Fruit fly (Drosophila melanogaster) whole organism, wandering third instar larva: Measurements from ENCODE around the gene Tmem43.

Source experiments
- Abd-B ChIP-seq: fragments of >200 bp; optimal IDR thresholded peaks from 2 replicates; lab custom pipeline; 2017; ENCODE audit warnings: missing biosample characterization, missing genetic modification characterization
- CG32264 ChIP-seq: fragments of 200-800 bp; sonication (Bioruptor generic); optimal IDR thresholded peaks from 2 replicates; lab custom pipeline; 2016; ENCODE audit warnings: missing biosample characterization, missing genetic modification characterization
- CG9705 ChIP-seq: fragments of 200-800 bp; sonication (Bioruptor generic); optimal IDR thresholded peaks from 2 replicates; lab custom pipeline; 2018; ENCODE audit warnings: missing biosample characterization, mild to moderate bottlenecking, missing genetic modification characterization
- CrebA ChIP-seq: fragments of 200-800 bp; sonication (Bioruptor generic); optimal IDR thresholded peaks from 2 replicates; lab custom pipeline; 2016; ENCODE audit warnings: missing biosample characterization, mild to moderate bottlenecking, missing genetic modification characterization, borderline replicate concordance
- Dfd ChIP-seq: fragments of >200 bp; optimal IDR thresholded peaks from 2 replicates; lab custom pipeline; 2017; ENCODE audit warnings: missing biosample characterization, missing genetic modification characterization
- Dif ChIP-seq: fragments of 200-275, 200-300 bp; sonication (Bioruptor generic); optimal IDR thresholded peaks from 2 replicates; lab custom pipeline; 2018; ENCODE audit warnings: missing biosample characterization, missing genetic modification characterization; ENCODE audit not compliant: partially characterized antibody
- GATAd ChIP-seq: sonication (Bioruptor generic); optimal IDR thresholded peaks from 2 replicates; lab custom pipeline; 2016; ENCODE audit warnings: missing biosample characterization, missing genetic modification characterization
- HLH106 ChIP-seq: fragments of 200-800 bp; optimal IDR thresholded peaks from 3 replicates; lab custom pipeline; 2019; ENCODE audit warnings: missing biosample characterization, mild to moderate bottlenecking, missing genetic modification characterization, moderate library complexity
- Hnf4 ChIP-seq: fragments of 200-800 bp; sonication (Bioruptor generic); optimal IDR thresholded peaks from 2 replicates; lab custom pipeline; 2016; ENCODE audit warnings: missing biosample characterization, mild to moderate bottlenecking, missing genetic modification characterization
- Hr78 ChIP-seq: fragments of >200 bp; optimal IDR thresholded peaks from 2 replicates; lab custom pipeline; 2017; ENCODE audit warnings: missing biosample characterization, missing genetic modification characterization
- Hr83 ChIP-seq: fragments of 200-300 bp; sonication (Bioruptor generic); optimal IDR thresholded peaks from 2 replicates; lab custom pipeline; 2016; ENCODE audit warnings: missing biosample characterization, mild to moderate bottlenecking, missing genetic modification characterization, moderate library complexity; ENCODE audit not compliant: poor library complexity, severe bottlenecking
- Jra ChIP-seq: sonication (Bioruptor generic); optimal IDR thresholded peaks from 2 replicates; lab custom pipeline; 2016; ENCODE audit warnings: missing biosample characterization, missing genetic modification characterization
- Mio ChIP-seq: sonication (Bioruptor generic); optimal IDR thresholded peaks from 2 replicates; lab custom pipeline; 2016; ENCODE audit warnings: missing biosample characterization, missing genetic modification characterization
- N ChIP-seq: fragments of >200 bp; optimal IDR thresholded peaks from 2 replicates; lab custom pipeline; 2018; ENCODE audit warnings: missing biosample characterization, missing external identifiers, missing genetic modification characterization
- OdsH ChIP-seq: fragments of 200-800 bp; sonication (Bioruptor generic); optimal IDR thresholded peaks from 2 replicates; lab custom pipeline; 2016; ENCODE audit warnings: missing biosample characterization, mild to moderate bottlenecking, missing genetic modification characterization
- Rel ChIP-seq, 2 experiments: fragments of 200-800 bp; sonication (Bioruptor generic) in 1 of 2; optimal IDR thresholded peaks; 2 replicates in 1 of 2; 3 replicates in 1 of 2; lab custom pipeline; 2016 to 2019; ENCODE audit warnings: mild to moderate bottlenecking in 2 of 2, missing biosample characterization in 2 of 2, missing genetic modification characterization in 2 of 2, moderate library complexity in 1 of 2
- Sp1 ChIP-seq: fragments of 200-800 bp; sonication (Bioruptor generic); optimal IDR thresholded peaks from 3 replicates; lab custom pipeline; 2019; ENCODE audit warnings: missing biosample characterization, mild to moderate bottlenecking, missing genetic modification characterization, moderate library complexity
- Vsx2 ChIP-seq: fragments of 200-300, 225-300 bp; sonication (Bioruptor generic); optimal IDR thresholded peaks from 2 replicates; lab custom pipeline; 2018; ENCODE audit warnings: missing biosample characterization, missing genetic modification characterization; ENCODE audit not compliant: partially characterized antibody
- br ChIP-seq: fragments of 200-800 bp; sonication (Bioruptor generic); optimal IDR thresholded peaks from 2 replicates; lab custom pipeline; 2016; ENCODE audit warnings: missing biosample characterization, missing genetic modification characterization
- brk ChIP-seq: fragments of 200-800 bp; sonication (Bioruptor generic); optimal IDR thresholded peaks from 2 replicates; lab custom pipeline; 2016; ENCODE audit warnings: missing biosample characterization, mild to moderate bottlenecking, missing genetic modification characterization
- dl ChIP-seq, 2 experiments: fragments of 175-275, 200-275 bp in 1 of 2; fragments of 200-275 bp in 1 of 2; sonication (Bioruptor generic); optimal IDR thresholded peaks; lab custom pipeline; 2018; ENCODE audit warnings: mild to moderate bottlenecking in 2 of 2, missing biosample characterization in 2 of 2, missing genetic modification characterization in 2 of 2, moderate library complexity in 2 of 2; ENCODE audit not compliant: partially characterized antibody in 2 of 2, insufficient read depth in 1 of 2
- dmrt93B ChIP-seq: fragments of 200-800 bp; sonication (Bioruptor generic); optimal IDR thresholded peaks from 2 replicates; lab custom pipeline; 2018; ENCODE audit warnings: missing biosample characterization, mild to moderate bottlenecking, missing genetic modification characterization
- dsf ChIP-seq: sonication (Bioruptor generic); optimal IDR thresholded peaks from 2 replicates; lab custom pipeline; 2016; ENCODE audit warnings: missing biosample characterization, missing genetic modification characterization, borderline replicate concordance
- ey ChIP-seq: fragments of 200-800 bp; sonication (Bioruptor generic); optimal IDR thresholded peaks from 2 replicates; lab custom pipeline; 2016; ENCODE audit warnings: missing biosample characterization, missing genetic modification characterization
- foxo ChIP-seq, 2 experiments: fragments of 200-800 bp; sonication (Bioruptor generic); optimal IDR thresholded peaks; 2 replicates in 1 of 2; 3 replicates in 1 of 2; lab custom pipeline; 2016 to 2017; ENCODE audit warnings: missing biosample characterization in 2 of 2, missing genetic modification characterization in 2 of 2
- fru ChIP-seq: fragments of 200-800 bp; sonication (Bioruptor generic); optimal IDR thresholded peaks from 3 replicates; lab custom pipeline; 2016; ENCODE audit warnings: missing biosample characterization, mild to moderate bottlenecking, missing genetic modification characterization
- h ChIP-seq: fragments of 200-800 bp; sonication (Bioruptor generic); optimal IDR thresholded peaks from 3 replicates; lab custom pipeline; 2016; ENCODE audit warnings: missing biosample characterization, mild to moderate bottlenecking, missing genetic modification characterization
- jim ChIP-seq: fragments of 175-275, 200-325 bp; sonication (Bioruptor generic); optimal IDR thresholded peaks from 2 replicates; lab custom pipeline; 2016; ENCODE audit warnings: missing biosample characterization, mild to moderate bottlenecking, missing genetic modification characterization
- pan ChIP-seq: fragments of >200 bp; optimal IDR thresholded peaks from 2 replicates; lab custom pipeline; 2017
- psq ChIP-seq: fragments of 200-800 bp; sonication (Bioruptor generic); optimal IDR thresholded peaks from 3 replicates; lab custom pipeline; 2017; ENCODE audit warnings: missing biosample characterization, mild to moderate bottlenecking, missing genetic modification characterization, moderate library complexity
- rgr ChIP-seq: fragments of 200-800 bp; sonication (Bioruptor generic); optimal IDR thresholded peaks from 3 replicates; lab custom pipeline; 2016; ENCODE audit warnings: missing biosample characterization, mild to moderate bottlenecking, missing genetic modification characterization
- sage ChIP-seq: fragments of 200-800 bp; sonication (Bioruptor generic); optimal IDR thresholded peaks from 2 replicates; lab custom pipeline; 2016; ENCODE audit warnings: missing biosample characterization, mild to moderate bottlenecking, missing genetic modification characterization
- sv ChIP-seq: fragments of 200-800 bp; sonication (Bioruptor generic); optimal IDR thresholded peaks from 3 replicates; lab custom pipeline; 2016; ENCODE audit warnings: missing biosample characterization, missing genetic modification characterization
- tai ChIP-seq: sonication (Bioruptor generic); optimal IDR thresholded peaks from 2 replicates; lab custom pipeline; 2016; ENCODE audit warnings: missing biosample characterization, missing genetic modification characterization
- usp ChIP-seq: fragments of >200 bp; optimal IDR thresholded peaks from 2 replicates; lab custom pipeline; 2017; ENCODE audit warnings: missing biosample characterization, missing genetic modification characterization
- woc ChIP-seq: sonication (Bioruptor generic); optimal IDR thresholded peaks from 2 replicates; lab custom pipeline; 2016; ENCODE audit warnings: missing biosample characterization, mild to moderate bottlenecking, missing genetic modification characterization

The Tmem43 gene

DNA sequence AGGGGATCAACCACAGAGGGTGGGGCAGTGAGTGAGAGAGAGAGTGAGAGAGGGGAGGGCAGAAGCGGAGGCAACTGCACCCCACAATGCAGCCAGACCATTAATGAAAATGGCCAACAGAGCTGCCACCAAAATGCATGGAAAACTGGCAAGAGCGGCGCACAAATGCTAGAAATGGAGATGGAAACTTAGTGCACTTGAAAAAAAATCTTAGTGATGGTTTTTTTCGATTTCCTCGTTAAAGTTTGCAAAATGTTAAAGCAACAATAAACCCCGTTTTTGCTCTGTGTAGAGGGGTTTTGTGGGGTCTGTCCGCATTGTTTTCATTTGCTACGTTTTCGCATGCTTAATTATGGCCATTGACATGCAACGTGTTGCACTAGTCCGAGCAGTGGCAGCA is 37.5 kb downstream of the Tmem43 start:
- TF ChIP-seq Rel (GFP tag; optimal IDR thresholded peaks at IDR 0.05; lab: Kevin White, UChicago) (no peak), Rel (tag; optimal IDR thresholded peaks at IDR 0.05; lab: Kevin White, UChicago) (no peak), HLH106 (tag; lab: Kevin White, UChicago) (no peak), br (GFP tag; lab: Kevin White, UChicago) (no peak), fru (GFP tag; lab: Kevin White, UChicago) (no peak), dl (GFP tag; optimal IDR thresholded peaks at IDR 0.05; lab: Kevin White, UChicago; ENCODE audit: insufficient read depth in 1 of 2, partially characterized antibody in 2 of 2) (no peak), OdsH (no peak), Dfd (GFP tag; lab: Kevin White, UChicago) (no peak), GATAd (GFP tag; lab: Kevin White, UChicago) (no peak), h (GFP tag; lab: Kevin White, UChicago) (no peak), CG9705 (GFP tag; lab: Kevin White, UChicago) (no peak), CrebA (GFP tag; lab: Kevin White, UChicago) (no peak), sage (GFP tag; lab: Kevin White, UChicago) (no peak), Abd-B (GFP tag; lab: Kevin White, UChicago) (no peak), sv (no peak), psq (GFP tag; lab: Kevin White, UChicago) (no peak), woc (GFP tag; lab: Kevin White, UChicago) (no peak)
- TF ChIP-seq, all 38 proteins: peak for 0

DNA sequence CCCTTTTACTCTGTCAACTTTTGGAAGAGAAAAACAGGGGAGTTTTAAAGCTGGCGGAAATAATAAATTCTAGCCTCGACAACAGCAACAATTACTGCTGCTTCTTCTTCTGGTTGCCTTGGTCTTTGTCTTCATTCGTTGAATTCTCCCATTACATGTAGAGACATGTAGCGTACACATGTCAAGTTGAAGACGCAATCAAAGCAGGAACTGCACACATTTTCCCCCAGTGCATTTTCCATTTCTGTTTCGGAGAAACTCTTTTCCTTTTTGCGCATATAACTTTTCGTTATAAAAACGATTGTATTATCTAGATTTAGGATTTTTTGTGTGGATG is 38.6 kb downstream of the Tmem43 start:
- TF ChIP-seq woc (GFP tag; lab: Kevin White, UChicago): no peak
- TF ChIP-seq Jra (GFP tag; lab: Kevin White, UChicago): no peak
- no peak for TF ChIP-seq Hr83
- no peak for TF ChIP-seq jim (GFP tag; lab: Kevin White, UChicago)
- TF ChIP-seq Dfd (GFP tag; lab: Kevin White, UChicago): no peak
- TF ChIP-seq Mio (GFP tag; lab: Kevin White, UChicago): no peak
- TF ChIP-seq dl (GFP tag; optimal IDR thresholded peaks at IDR 0.05; lab: Kevin White, UChicago; ENCODE audit: insufficient read depth in 1 of 2, partially characterized antibody in 2 of 2): no peak
- no peak for TF ChIP-seq ey (GFP tag; lab: Kevin White, UChicago)
- no peak for TF ChIP-seq CrebA (GFP tag; lab: Kevin White, UChicago)
- TF ChIP-seq foxo (GFP tag; optimal IDR thresholded peaks at IDR 0.05; lab: Kevin White, UChicago): no peak
- TF ChIP-seq usp: no peak
- TF ChIP-seq HLH106 (tag; lab: Kevin White, UChicago): no peak
- TF ChIP-seq Hr78 (GFP tag; lab: Kevin White, UChicago): no peak
- no peak for TF ChIP-seq brk (GFP tag; lab: Kevin White, UChicago)
- no peak for TF ChIP-seq Dif (GFP tag; lab: Kevin White, UChicago)
- TF ChIP-seq, all 38 proteins: peak for 0

DNA sequence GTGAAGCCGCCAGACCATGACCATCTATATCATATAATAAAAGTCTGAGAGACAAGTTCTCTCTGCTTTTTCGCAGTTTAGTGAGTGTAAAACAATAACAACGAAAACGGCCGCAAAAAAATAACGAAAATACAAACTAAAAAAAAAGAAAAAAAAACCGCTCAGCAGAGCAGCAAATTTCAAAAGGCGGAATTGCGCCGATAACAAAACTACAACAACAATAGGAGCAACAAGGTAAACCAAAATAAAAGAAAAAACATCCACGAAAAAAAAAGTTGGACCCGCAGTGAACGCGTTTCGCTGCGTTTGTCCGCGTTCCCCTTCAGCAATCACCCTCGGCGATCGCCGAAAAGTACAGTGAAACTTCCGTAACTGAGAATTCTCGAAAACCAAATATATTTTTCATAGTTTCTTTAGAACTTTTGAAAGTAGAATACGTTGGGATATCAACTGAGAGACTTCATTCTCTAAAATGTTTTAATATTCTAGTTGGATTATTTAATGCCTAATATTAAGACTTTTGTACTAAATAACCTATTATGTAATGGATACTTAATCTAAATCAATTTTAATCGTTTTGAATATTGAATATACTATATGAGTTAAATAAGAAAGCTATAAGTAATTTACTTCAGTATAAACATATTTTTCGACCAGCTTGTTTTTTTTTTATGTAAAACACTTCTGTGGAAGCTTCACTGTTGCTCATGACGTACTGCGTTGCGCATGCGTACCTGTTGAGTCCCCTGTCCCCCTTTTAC is 39.1 kb downstream of the Tmem43 start:
- TF ChIP-seq dsf (GFP tag; lab: Kevin White, UChicago) (no peak), Sp1 (GFP tag; lab: Kevin White, UChicago) (peak; percentile 82), Jra (GFP tag; lab: Kevin White, UChicago) (peak; percentile 63), foxo (GFP tag; optimal IDR thresholded peaks at IDR 0.05; lab: Kevin White, UChicago) (peak in 1 of 2 experiments; percentile 77), CG32264 (GFP tag; lab: Kevin White, UChicago) (no peak), h (GFP tag; lab: Kevin White, UChicago) (peak; percentile 70), rgr (GFP tag; lab: Kevin White, UChicago) (peak; percentile 61), Rel (GFP tag; optimal IDR thresholded peaks at IDR 0.05; lab: Kevin White, UChicago) (no peak), Rel (tag; optimal IDR thresholded peaks at IDR 0.05; lab: Kevin White, UChicago) (peak; percentile 20), br (GFP tag; lab: Kevin White, UChicago) (peak; percentile 49), woc (GFP tag; lab: Kevin White, UChicago) (peak; percentile 69), ey (GFP tag; lab: Kevin White, UChicago) (peak; percentile 78), Vsx2 (GFP tag; lab: Kevin White, UChicago) (no peak), Hnf4 (GFP tag; lab: Kevin White, UChicago) (peak; percentile 45), HLH106 (tag; lab: Kevin White, UChicago) (peak; percentile 73), OdsH (peak; percentile 77), Hr78 (GFP tag; lab: Kevin White, UChicago) (no peak), psq (GFP tag; lab: Kevin White, UChicago) (peak; percentile 78), usp (no peak), fru (GFP tag; lab: Kevin White, UChicago) (peak; percentile 79), sv (peak; percentile 58), CG9705 (GFP tag; lab: Kevin White, UChicago) (peak; percentile 56), GATAd (GFP tag; lab: Kevin White, UChicago) (no peak), dmrt93B (GFP tag; lab: Kevin White, UChicago) (peak; percentile 65), tai (GFP tag; lab: Kevin White, UChicago) (peak; percentile 48), N (GFP tag; lab: Kevin White, UChicago) (no peak), pan (lab: Kevin White, UChicago) (no peak)
